Worm (Caenorhabditis elegans): ENCODE measurements around the gene F38B7.3.

Gene F38B7.3

ce11 chrV:11534495-11535189 is 14.3 kb upstream of the F38B7.3 start:
- TF ChIP-seq mep-1 (tag; optimal IDR thresholded peaks at IDR 0.05) (peak; percentile 56), Y105C5A.15 (GFP tag; IDR thresholded peaks at IDR 0.05) (no peak), unc-130 (GFP tag; optimal IDR thresholded peaks at IDR 0.05) (no peak), F44E2.7 (GFP tag; IDR thresholded peaks at IDR 0.05) (no peak), hlh-30 (tag; optimal IDR thresholded peaks at IDR 0.05; ENCODE audit: insufficient read depth) (peak; percentile 85), lin-39 (tag; optimal IDR thresholded peaks at IDR 0.05) (no peak), zfp-3 (GFP tag; conservative IDR thresholded peaks at IDR 0.05) (0 out of 2 replicates have a peak, but pooled peaks have one; percentile 25), dmd-6 (GFP tag; IDR thresholded peaks at IDR 0.05) (peak; percentile 66), hlh-11 (tag; optimal IDR thresholded peaks at IDR 0.05) (peak; percentile 84), ceh-82 (tag; optimal IDR thresholded peaks at IDR 0.05) (no peak), ces-1 (GFP tag; optimal IDR thresholded peaks at IDR 0.05) (no peak), dve-1 (tag; optimal IDR thresholded peaks at IDR 0.05; ENCODE audit: insufficient read depth) (peak; percentile 77), php-3 (GFP tag; IDR thresholded peaks at IDR 0.05) (0 out of 2 replicates have a peak, but pooled peaks have one; percentile 28), mes-2 (tag; optimal IDR thresholded peaks at IDR 0.05; ENCODE audit: poor library complexity, severe bottlenecking) (peak; percentile 47), mxl-3 (GFP tag; optimal IDR thresholded peaks at IDR 0.05) (peak; percentile 50), ceh-32 (tag; optimal IDR thresholded peaks at IDR 0.05; ENCODE audit: poor library complexity) (no peak), nhr-28 (tag; optimal IDR thresholded peaks at IDR 0.05) (peak; percentile 94), pqm-1 (tag; optimal IDR thresholded peaks at IDR 0.05) (peak; percentile 78), Y75B8A.6 (GFP tag; IDR thresholded peaks at IDR 0.05) (no peak), daf-19 (GFP tag; conservative IDR thresholded peaks at IDR 0.05) (no peak), T20F7.1 (GFP tag; optimal IDR thresholded peaks at IDR 0.05) (peak; percentile 12), nhr-10 (tag; optimal IDR thresholded peaks at IDR 0.05) (peak; percentile 41), aha-1 (tag) (peak; percentile 45), hif-1 (tag; optimal IDR thresholded peaks at IDR 0.05) (no peak), ceh-62 (tag; optimal IDR thresholded peaks at IDR 0.05) (no peak), pha-4 (GFP tag; IDR thresholded peaks at IDR 0.05) (no peak), pha-4 (tag; optimal IDR thresholded peaks at IDR 0.05) (no peak), fkh-10 (GFP tag; optimal IDR thresholded peaks at IDR 0.05) (no peak), lin-15B (tag; optimal IDR thresholded peaks at IDR 0.05) (no peak), skn-1 (tag; optimal IDR thresholded peaks at IDR 0.05) (no peak), unc-62 (GFP tag; optimal IDR thresholded peaks at IDR 0.05 in 1 of 2) (peak in 1 of 2 experiments; percentile 79), unc-62 (tag; optimal IDR thresholded peaks at IDR 0.05) (no peak), cey-2 (tag; optimal IDR thresholded peaks at IDR 0.05; ENCODE audit: borderline replicate concordance, insufficient read depth) (peak; percentile 78), lsy-2 (tag; optimal IDR thresholded peaks at IDR 0.05) (peak in 1 of 2 experiments; percentile 64), nhr-77 (tag; optimal IDR thresholded peaks at IDR 0.05) (peak; percentile 84), aly-2 (tag; optimal IDR thresholded peaks at IDR 0.05) (no peak), dpl-1 (GFP tag; optimal IDR thresholded peaks at IDR 0.05) (no peak), daf-16 (GFP tag; optimal IDR thresholded peaks at IDR 0.05) (no peak), daf-16 (tag; optimal IDR thresholded peaks at IDR 0.05) (peak; percentile 77), mdl-1 (tag; optimal IDR thresholded peaks at IDR 0.05) (peak in 1 of 2 experiments; percentile 59)

DNA sequence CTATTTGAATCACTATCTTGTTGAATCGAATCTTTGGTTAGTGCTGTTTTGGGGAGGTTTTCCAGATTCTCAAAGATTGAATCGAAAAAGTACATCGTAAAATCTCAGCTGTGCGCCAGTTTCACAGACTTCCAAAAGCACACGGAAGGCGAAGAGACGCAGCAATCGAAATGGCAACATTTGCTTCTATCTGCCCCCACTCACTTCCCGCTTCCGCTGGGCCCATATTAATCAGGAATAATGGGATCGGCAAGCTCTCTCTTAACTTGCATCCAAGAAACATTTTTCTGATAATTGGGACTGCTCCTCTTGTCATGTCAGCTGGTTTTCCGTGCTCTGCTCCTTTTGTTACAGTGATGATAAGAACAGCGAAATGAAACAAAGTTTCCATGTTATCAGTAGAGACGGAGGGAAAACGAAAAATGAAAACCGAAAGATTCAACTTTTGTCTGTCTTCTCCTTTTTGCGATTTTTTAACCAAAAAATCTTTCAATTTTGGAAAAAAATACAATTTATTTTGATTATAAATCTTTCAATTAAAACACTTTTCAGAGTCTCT is 13.3 kb upstream of the F38B7.3 start:
- TF ChIP-seq nhr-237 (tag; optimal IDR thresholded peaks at IDR 0.05): no peak
- no peak for TF ChIP-seq ztf-11 (tag; optimal IDR thresholded peaks at IDR 0.05)
- TF ChIP-seq nhr-28 (tag; optimal IDR thresholded peaks at IDR 0.05): peak; percentile 74
- no peak for TF ChIP-seq lin-15B (tag; optimal IDR thresholded peaks at IDR 0.05)
- no peak for TF ChIP-seq ceh-32 (tag; optimal IDR thresholded peaks at IDR 0.05; ENCODE audit: poor library complexity)
- TF ChIP-seq spr-1 (tag; optimal IDR thresholded peaks at IDR 0.05): no peak
- peak; percentile 12 for TF ChIP-seq mep-1 (tag; optimal IDR thresholded peaks at IDR 0.05)
- peak; percentile 27 for TF ChIP-seq hlh-30 (tag; optimal IDR thresholded peaks at IDR 0.05; ENCODE audit: insufficient read depth)
- TF ChIP-seq nhr-6 (tag; optimal IDR thresholded peaks at IDR 0.05): no peak
- TF ChIP-seq lin-38 (GFP tag; IDR thresholded peaks at IDR 0.05): no peak
- TF ChIP-seq ztf-7 (tag; optimal IDR thresholded peaks at IDR 0.05): no peak
- TF ChIP-seq nhr-102 (tag; optimal IDR thresholded peaks at IDR 0.05): no peak
- no peak for TF ChIP-seq nhr-76 (tag; optimal IDR thresholded peaks at IDR 0.05)
- TF ChIP-seq lim-7 (GFP tag; IDR thresholded peaks at IDR 0.05): no peak
- TF ChIP-seq spr-3 (GFP tag; optimal IDR thresholded peaks at IDR 0.05): no peak
- no peak for TF ChIP-seq daf-16 (GFP tag; optimal IDR thresholded peaks at IDR 0.05)
- peak; percentile 42 for TF ChIP-seq daf-16 (tag; optimal IDR thresholded peaks at IDR 0.05)
- peak in 1 of 2 experiments; percentile 36 for TF ChIP-seq unc-62 (GFP tag; optimal IDR thresholded peaks at IDR 0.05 in 1 of 2)
- no peak for TF ChIP-seq unc-62 (tag; optimal IDR thresholded peaks at IDR 0.05)
- TF ChIP-seq lsy-2 (tag; optimal IDR thresholded peaks at IDR 0.05): peak in 1 of 2 experiments; percentile 3

All from whole organism, L4 larva.